Worm (Caenorhabditis elegans) whole organism, early embryonic: ENCODE measurements around the gene hint-3.

Experiments used
- B0310.2 ChIP-seq: sonication (generic microtip); optimal IDR thresholded peaks from 2 replicates; lab custom pipeline; 2016; ENCODE audit warnings: mild to moderate bottlenecking, missing genetic modification characterization, missing compliant biosample characterization
- F13C5.2 ChIP-seq: sonication (generic microtip); optimal IDR thresholded peaks from 2 replicates; lab custom pipeline; 2017; ENCODE audit warnings: mild to moderate bottlenecking, missing genetic modification characterization, inconsistent platforms, missing compliant biosample characterization
- aly-1 ChIP-seq: sonication (generic microtip); optimal IDR thresholded peaks from 2 replicates; lab custom pipeline; 2016; ENCODE audit warnings: missing genetic modification characterization, missing compliant biosample characterization
- ama-1 ChIP-seq: fragments of 150-350 bp; optimal IDR thresholded peaks from 2 replicates; lab custom pipeline; 2014
- ceh-13 ChIP-seq: fragments of 200-800 bp; sonication (Bioruptor generic); optimal IDR thresholded peaks from 2 replicates; lab custom pipeline; 2018; ENCODE audit warnings: mild to moderate bottlenecking, missing genetic modification characterization, missing compliant biosample characterization
- ceh-36 ChIP-seq: sonication (generic microtip); optimal IDR thresholded peaks from 2 replicates; lab custom pipeline; 2016; ENCODE audit warnings: missing genetic modification characterization, inconsistent platforms, missing compliant biosample characterization
- ets-7 ChIP-seq: sonication (generic microtip); optimal IDR thresholded peaks from 2 replicates; lab custom pipeline; 2016; ENCODE audit warnings: missing genotype, missing genetic modification characterization, missing compliant biosample characterization
- flt-1 ChIP-seq: fragments of 200-800 bp; sonication (Bioruptor generic); IDR thresholded peaks from 2 replicates; pipeline ENCODE4 v1.3.6; 2022; ENCODE audit warnings: missing genetic modification characterization, missing compliant biosample characterization
- hmbx-1 ChIP-seq: sonication (generic microtip); optimal IDR thresholded peaks from 2 replicates; lab custom pipeline; 2016; ENCODE audit warnings: mild to moderate bottlenecking, missing genetic modification characterization, missing compliant biosample characterization
- hmg-4 ChIP-seq: fragments of 200-800 bp; sonication (Bioruptor generic); optimal IDR thresholded peaks from 2 replicates; lab custom pipeline; 2018; ENCODE audit warnings: mild to moderate bottlenecking, missing genetic modification characterization, missing compliant biosample characterization
- hnd-1 ChIP-seq: sonication (generic microtip); optimal IDR thresholded peaks from 2 replicates; lab custom pipeline; 2016; ENCODE audit warnings: missing genetic modification characterization, missing compliant biosample characterization
- pes-1 ChIP-seq: fragments of 200-800 bp; sonication (Bioruptor generic); IDR thresholded peaks from 2 replicates; pipeline ENCODE4 v1.3.6; 2022; ENCODE audit warnings: missing genetic modification reagents, missing genetic modification characterization, missing compliant biosample characterization
- scrt-1 ChIP-seq: fragments of 200-800 bp; sonication (Bioruptor generic); IDR thresholded peaks from 2 replicates; pipeline ENCODE4 v1.3.6; 2022; ENCODE audit warnings: missing genetic modification characterization, missing compliant biosample characterization
- sea-1 ChIP-seq: fragments of 200-800 bp; sonication (Bioruptor generic); conservative IDR thresholded peaks from 2 replicates; pipeline ENCODE4 v1.3.6; 2022; ENCODE audit warnings: missing genetic modification characterization, missing compliant biosample characterization
- tbx-11 ChIP-seq: fragments of 200-800 bp; sonication (Bioruptor generic); IDR thresholded peaks from 2 replicates; pipeline ENCODE4 v1.3.6; 2022; ENCODE audit warnings: missing genetic modification characterization, missing compliant biosample characterization
- tbx-37 ChIP-seq: fragments of 200-800 bp; sonication (Bioruptor generic); conservative IDR thresholded peaks from 2 replicates; pipeline ENCODE4 v1.3.6; 2022; ENCODE audit warnings: missing genetic modification reagents, missing genetic modification characterization, missing compliant biosample characterization
- tra-4 ChIP-seq: sonication (generic microtip); optimal IDR thresholded peaks from 2 replicates; lab custom pipeline; 2017; ENCODE audit warnings: missing genetic modification characterization, missing compliant biosample characterization

The hint-3 gene

DNA sequence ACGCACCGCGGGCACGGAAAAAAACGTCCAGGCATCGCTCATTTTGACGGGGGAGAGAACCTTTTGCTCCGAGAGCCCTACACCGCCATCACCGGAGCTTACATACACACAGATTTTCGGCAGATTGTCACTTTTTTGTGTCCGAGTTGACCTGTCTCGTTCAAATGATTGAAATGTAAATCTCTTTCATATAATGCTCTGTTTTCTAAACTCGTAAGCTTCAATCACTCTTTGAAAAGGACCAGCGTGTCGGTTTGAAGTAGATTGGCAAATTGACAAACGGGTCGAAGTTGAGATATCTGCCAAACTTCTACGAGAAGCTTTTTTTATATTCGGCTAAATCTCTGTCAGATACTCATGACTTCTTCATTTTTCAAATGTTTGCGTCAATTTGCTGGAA is 13.1 kb upstream of the hint-3 start:
- TF ChIP-seq tra-4 (tag; lab: Kevin White, UChicago) (no peak), tbx-11 (GFP tag; lab: Robert Waterston, UW) (no peak), hmg-4 (no peak), sea-1 (no peak), B0310.2 (no peak), F13C5.2 (no peak), ceh-13 (GFP tag; lab: Kevin White, UChicago) (no peak), ceh-36 (tag; lab: Kevin White, UChicago) (no peak), hmbx-1 (tag; lab: Kevin White, UChicago) (no peak), flt-1 (GFP tag; lab: Robert Waterston, UW) (no peak), pes-1 (GFP tag; lab: Robert Waterston, UW) (no peak), scrt-1 (GFP tag; lab: Robert Waterston, UW) (no peak), ama-1 (lab: Kevin White, UChicago) (no peak), ets-7 (tag; lab: Kevin White, UChicago) (no peak), aly-1 (tag; lab: Kevin White, UChicago) (no peak), tbx-37 (no peak), hnd-1 (tag; lab: Kevin White, UChicago) (no peak)

DNA sequence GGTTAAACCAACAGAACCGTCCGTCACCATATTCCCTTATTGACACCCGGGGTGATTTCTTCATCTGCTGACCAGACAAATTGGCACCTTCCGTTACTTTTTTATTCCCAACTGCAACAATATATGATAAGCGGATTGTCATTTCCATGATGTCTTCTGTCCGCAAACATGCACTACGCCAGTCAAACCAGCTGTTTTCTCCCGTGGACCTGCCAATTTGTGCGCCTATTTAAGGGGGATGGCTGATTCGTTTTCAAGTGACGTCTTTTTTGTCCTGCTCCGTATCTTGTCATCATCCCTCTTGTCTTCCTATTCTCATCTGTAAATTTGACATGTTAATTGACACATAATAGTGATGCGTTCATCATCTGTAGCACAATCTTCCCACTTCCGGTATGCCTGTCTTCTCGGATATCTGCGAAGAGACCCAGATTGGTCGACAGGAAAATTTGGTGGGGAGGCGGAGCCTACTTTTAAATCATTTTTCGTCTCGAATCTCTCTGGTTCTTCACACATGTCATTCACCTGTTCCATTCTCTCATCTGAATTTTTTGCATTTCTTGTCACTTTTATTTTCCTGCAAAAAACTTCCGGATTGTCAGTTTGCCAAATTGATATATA is 12.2 kb upstream of the hint-3 start:
- TF ChIP-seq ets-7 (tag; lab: Kevin White, UChicago) (peak; percentile 88), tbx-11 (GFP tag; lab: Robert Waterston, UW) (no peak)

DNA sequence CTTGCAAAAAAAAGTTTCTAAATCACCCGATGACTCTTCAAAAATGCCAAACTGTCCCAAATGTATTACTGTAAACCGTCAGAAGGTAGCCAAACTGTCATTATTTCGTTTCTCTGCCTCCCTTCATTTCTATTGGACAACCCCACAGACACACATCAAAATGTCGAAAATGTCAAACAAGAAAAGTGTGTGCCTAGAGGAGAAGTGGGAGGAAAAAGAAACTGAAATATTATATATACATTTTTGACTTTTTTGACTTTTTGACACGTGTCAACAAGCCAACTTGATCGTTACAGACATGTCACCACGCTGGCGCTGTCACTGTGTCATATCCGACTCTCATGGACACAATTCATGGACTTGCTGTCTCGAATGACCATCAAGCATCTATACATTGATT is 10.6 kb upstream of the hint-3 start:
- TF ChIP-seq F13C5.2 (no peak), tra-4 (tag; lab: Kevin White, UChicago) (no peak), hnd-1 (tag; lab: Kevin White, UChicago) (no peak), pes-1 (GFP tag; lab: Robert Waterston, UW) (no peak), tbx-11 (GFP tag; lab: Robert Waterston, UW) (no peak), sea-1 (no peak), aly-1 (tag; lab: Kevin White, UChicago) (no peak), B0310.2 (no peak), hmg-4 (no peak), flt-1 (GFP tag; lab: Robert Waterston, UW) (no peak), ets-7 (tag; lab: Kevin White, UChicago) (no peak), hmbx-1 (tag; lab: Kevin White, UChicago) (no peak), scrt-1 (GFP tag; lab: Robert Waterston, UW) (no peak)

ce11 chrV:7754557-7754956 is 5.7 kb upstream of the hint-3 start, which contains the start of gene T05B11.4:
Gene T05B11.4, minus strand, starts transcription at chrV:7754657.
- no peak for TF ChIP-seq hnd-1 (tag; lab: Kevin White, UChicago)

- TF ChIP-seq ceh-36 (tag; lab: Kevin White, UChicago) (no peak), hmg-4 (no peak), scrt-1 (GFP tag; lab: Robert Waterston, UW) (no peak), tbx-37 (no peak), sea-1 (no peak), F13C5.2 (no peak), ama-1 (lab: Kevin White, UChicago) (no peak), aly-1 (tag; lab: Kevin White, UChicago) (no peak), pes-1 (GFP tag; lab: Robert Waterston, UW) (no peak), B0310.2 (no peak), tra-4 (tag; lab: Kevin White, UChicago) (no peak), tbx-11 (GFP tag; lab: Robert Waterston, UW) (no peak), hnd-1 (tag; lab: Kevin White, UChicago) (no peak), ceh-13 (GFP tag; lab: Kevin White, UChicago) (no peak), hmbx-1 (tag; lab: Kevin White, UChicago) (no peak), ets-7 (tag; lab: Kevin White, UChicago) (no peak)
Observed at ce11 chrV:7755991-7756390, 4.3 kb upstream of the hint-3 start.

- TF ChIP-seq tra-4 (tag; lab: Kevin White, UChicago) (no peak), ceh-36 (tag; lab: Kevin White, UChicago) (no peak), ceh-13 (GFP tag; lab: Kevin White, UChicago) (no peak), flt-1 (GFP tag; lab: Robert Waterston, UW) (no peak), ets-7 (tag; lab: Kevin White, UChicago) (no peak), ama-1 (lab: Kevin White, UChicago) (no peak), hnd-1 (tag; lab: Kevin White, UChicago) (no peak), pes-1 (GFP tag; lab: Robert Waterston, UW) (no peak), hmbx-1 (tag; lab: Kevin White, UChicago) (no peak), scrt-1 (GFP tag; lab: Robert Waterston, UW) (no peak), hmg-4 (no peak), tbx-37 (no peak), F13C5.2 (no peak), tbx-11 (GFP tag; lab: Robert Waterston, UW) (no peak), sea-1 (no peak)
Observed at ce11 chrV:7759270-7759669, 1.0 kb upstream of the hint-3 start.

- TF ChIP-seq ama-1 (lab: Kevin White, UChicago) (no peak), hmg-4 (no peak), flt-1 (GFP tag; lab: Robert Waterston, UW) (no peak), ceh-36 (tag; lab: Kevin White, UChicago) (no peak), B0310.2 (no peak)
Observed at ce11 chrV:7761906-7762305, 1.6 kb downstream of the hint-3 start.

ce11 chrV:7770961-7771360 is 10.7 kb downstream of the hint-3 start, which contains the start of gene frpr-3:
Gene frpr-3, plus strand, starts transcription at chrV:7771261.
- TF ChIP-seq ets-7 (tag; lab: Kevin White, UChicago) (no peak), hmbx-1 (tag; lab: Kevin White, UChicago) (no peak), hmg-4 (no peak), flt-1 (GFP tag; lab: Robert Waterston, UW) (no peak), B0310.2 (no peak), ceh-36 (tag; lab: Kevin White, UChicago) (no peak), aly-1 (tag; lab: Kevin White, UChicago) (no peak), tbx-11 (GFP tag; lab: Robert Waterston, UW) (no peak), scrt-1 (GFP tag; lab: Robert Waterston, UW) (no peak), sea-1 (no peak), hnd-1 (tag; lab: Kevin White, UChicago) (no peak), ceh-13 (GFP tag; lab: Kevin White, UChicago) (no peak), ama-1 (lab: Kevin White, UChicago) (no peak), pes-1 (GFP tag; lab: Robert Waterston, UW) (no peak), tra-4 (tag; lab: Kevin White, UChicago) (no peak)
